Worm (Caenorhabditis elegans) whole organism, late embryonic: ENCODE measurements around the gene ttr-43.

ENCODE experiments used
- C08G9.2 ChIP-seq: sonication (generic microtip); optimal IDR thresholded peaks from 2 replicates; lab custom pipeline; 2016; ENCODE audit warnings: mild to moderate bottlenecking, missing genetic modification characterization, moderate library complexity, missing compliant biosample characterization
- K09A11.1 ChIP-seq: sonication (generic microtip); optimal IDR thresholded peaks from 2 replicates; lab custom pipeline; 2017; ENCODE audit warnings: antibody characterized with exemption, mild to moderate bottlenecking, missing genetic modification characterization, missing compliant biosample characterization; ENCODE audit not compliant: insufficient read depth
- T23F11.4 ChIP-seq: fragments of 200-800 bp; sonication (Bioruptor generic); optimal IDR thresholded peaks from 2 replicates; lab custom pipeline; 2018; ENCODE audit warnings: mild to moderate bottlenecking, missing genetic modification characterization, missing compliant biosample characterization
- ceh-22 ChIP-seq: sonication (generic microtip); optimal IDR thresholded peaks from 2 replicates; lab custom pipeline; 2017; ENCODE audit warnings: missing biosample characterization, missing genetic modification characterization
- ceh-24 ChIP-seq: sonication (generic microtip); optimal IDR thresholded peaks from 2 replicates; lab custom pipeline; 2016; ENCODE audit warnings: mild to moderate bottlenecking, missing genetic modification characterization, missing compliant biosample characterization
- ceh-31 ChIP-seq: sonication (generic microtip); optimal IDR thresholded peaks from 2 replicates; lab custom pipeline; 2016; ENCODE audit warnings: missing genetic modification characterization, missing compliant biosample characterization
- ceh-34 ChIP-seq: sonication (generic microtip); optimal IDR thresholded peaks from 2 replicates; lab custom pipeline; 2016; ENCODE audit warnings: mild to moderate bottlenecking, missing genetic modification characterization, missing compliant biosample characterization
- ceh-6 ChIP-seq: fragments of 200-800 bp; sonication (Bioruptor generic); optimal IDR thresholded peaks from 2 replicates; lab custom pipeline; 2018; ENCODE audit warnings: mild to moderate bottlenecking, missing genetic modification characterization, missing compliant biosample characterization
- dve-1 ChIP-seq: sonication (generic microtip); optimal IDR thresholded peaks from 2 replicates; lab custom pipeline; 2017; ENCODE audit warnings: antibody characterized with exemption, mild to moderate bottlenecking, missing genetic modification characterization, missing compliant biosample characterization
- elt-4 ChIP-seq: sonication (generic microtip); optimal IDR thresholded peaks from 2 replicates; lab custom pipeline; 2016; ENCODE audit warnings: missing genetic modification characterization, missing compliant biosample characterization
- ets-4 ChIP-seq: sonication (generic microtip); optimal IDR thresholded peaks from 2 replicates; lab custom pipeline; 2016; ENCODE audit warnings: missing genetic modification characterization, missing compliant biosample characterization
- eyg-1 ChIP-seq: sonication (generic microtip); optimal IDR thresholded peaks from 2 replicates; lab custom pipeline; 2016; ENCODE audit warnings: missing genotype, missing genetic modification characterization, missing compliant biosample characterization
- fax-1 ChIP-seq: sonication (generic microtip); optimal IDR thresholded peaks from 2 replicates; lab custom pipeline; 2016; ENCODE audit warnings: missing genotype, missing genetic modification characterization, missing compliant biosample characterization
- fkh-6 ChIP-seq: sonication (generic microtip); optimal IDR thresholded peaks from 2 replicates; lab custom pipeline; 2016; ENCODE audit warnings: missing genetic modification characterization, missing compliant biosample characterization
- gmeb-2 ChIP-seq: sonication (generic microtip); optimal IDR thresholded peaks from 2 replicates; lab custom pipeline; 2016; ENCODE audit warnings: missing genetic modification characterization, inconsistent platforms, missing compliant biosample characterization
- hlh-13 ChIP-seq: fragments of 200-800 bp; sonication (Bioruptor generic); optimal IDR thresholded peaks from 2 replicates; lab custom pipeline; 2018; ENCODE audit warnings: mild to moderate bottlenecking, missing genetic modification characterization, missing compliant biosample characterization
- mec-3 ChIP-seq: sonication (generic microtip); optimal IDR thresholded peaks from 2 replicates; lab custom pipeline; 2016; ENCODE audit warnings: borderline replicate concordance, missing genetic modification characterization, missing compliant biosample characterization
- nfya-1 ChIP-seq: sonication (generic microtip); optimal IDR thresholded peaks from 2 replicates; lab custom pipeline; 2017; ENCODE audit warnings: missing genetic modification characterization, mild to moderate bottlenecking, missing compliant biosample characterization, antibody characterized with exemption, moderate library complexity
- nhr-232 ChIP-seq: sonication (generic microtip); optimal IDR thresholded peaks from 2 replicates; lab custom pipeline; 2016; ENCODE audit warnings: missing genetic modification characterization, missing compliant biosample characterization
- odd-2 ChIP-seq: sonication (generic microtip); optimal IDR thresholded peaks from 2 replicates; lab custom pipeline; 2017; ENCODE audit warnings: antibody characterized with exemption, mild to moderate bottlenecking, missing genetic modification characterization, missing compliant biosample characterization
- pag-3 ChIP-seq: sonication (generic microtip); optimal IDR thresholded peaks from 2 replicates; lab custom pipeline; 2016; ENCODE audit warnings: missing compliant biosample characterization, missing genetic modification characterization, borderline replicate concordance
- pax-1 ChIP-seq: fragments of 150-350 bp; optimal IDR thresholded peaks from 2 replicates; lab custom pipeline; 2014; ENCODE audit warnings: missing biosample characterization, missing genetic modification characterization
- pha-2 ChIP-seq: sonication (generic microtip); optimal IDR thresholded peaks from 2 replicates; lab custom pipeline; 2017; ENCODE audit warnings: mild to moderate bottlenecking, missing genetic modification characterization, missing compliant biosample characterization
- pqm-1 ChIP-seq: sonication (generic microtip); optimal IDR thresholded peaks from 2 replicates; lab custom pipeline; 2016; ENCODE audit warnings: missing genetic modification characterization, missing compliant biosample characterization
- pros-1 ChIP-seq: fragments of 150-350 bp; optimal IDR thresholded peaks from 2 replicates; lab custom pipeline; 2014; ENCODE audit warnings: missing biosample characterization, missing genetic modification reagents, missing genetic modification characterization
- ref-2 ChIP-seq: sonication (generic microtip); optimal IDR thresholded peaks from 2 replicates; lab custom pipeline; 2016; ENCODE audit warnings: missing genetic modification characterization, missing compliant biosample characterization
- rnt-1 ChIP-seq: sonication (generic microtip); optimal IDR thresholded peaks from 2 replicates; lab custom pipeline; 2016; ENCODE audit warnings: missing genetic modification characterization, missing compliant biosample characterization
- sdc-2 ChIP-seq: sonication (generic microtip); optimal IDR thresholded peaks from 2 replicates; lab custom pipeline; 2016; ENCODE audit warnings: missing genotype, missing genetic modification characterization, missing compliant biosample characterization
- sox-4 ChIP-seq: sonication (generic microtip); optimal IDR thresholded peaks from 2 replicates; lab custom pipeline; 2017; ENCODE audit warnings: mild to moderate bottlenecking, missing genetic modification characterization, inconsistent platforms, missing compliant biosample characterization
- tbx-7 ChIP-seq: sonication (generic microtip); optimal IDR thresholded peaks from 2 replicates; lab custom pipeline; 2016; ENCODE audit warnings: missing genotype, missing genetic modification characterization, missing compliant biosample characterization
- ttx-3 ChIP-seq: sonication (generic microtip); optimal IDR thresholded peaks from 2 replicates; lab custom pipeline; 2016; ENCODE audit warnings: missing genetic modification reagents, missing genetic modification characterization, missing compliant biosample characterization
- unc-42 ChIP-seq: sonication (generic microtip); optimal IDR thresholded peaks from 2 replicates; lab custom pipeline; 2016; ENCODE audit warnings: missing genotype, missing genetic modification characterization, missing compliant biosample characterization
- unc-55 ChIP-seq: sonication (generic microtip); optimal IDR thresholded peaks from 2 replicates; lab custom pipeline; 2017; ENCODE audit warnings: missing biosample characterization, missing genetic modification reagents, missing genetic modification characterization
- unc-86 ChIP-seq: sonication (generic microtip); optimal IDR thresholded peaks from 2 replicates; lab custom pipeline; 2016; ENCODE audit warnings: missing genetic modification characterization, missing compliant biosample characterization
- ztf-16 ChIP-seq: sonication (generic microtip); optimal IDR thresholded peaks from 2 replicates; lab custom pipeline; 2017; ENCODE audit warnings: missing genetic modification characterization, missing compliant biosample characterization

Gene ttr-43

DNA sequence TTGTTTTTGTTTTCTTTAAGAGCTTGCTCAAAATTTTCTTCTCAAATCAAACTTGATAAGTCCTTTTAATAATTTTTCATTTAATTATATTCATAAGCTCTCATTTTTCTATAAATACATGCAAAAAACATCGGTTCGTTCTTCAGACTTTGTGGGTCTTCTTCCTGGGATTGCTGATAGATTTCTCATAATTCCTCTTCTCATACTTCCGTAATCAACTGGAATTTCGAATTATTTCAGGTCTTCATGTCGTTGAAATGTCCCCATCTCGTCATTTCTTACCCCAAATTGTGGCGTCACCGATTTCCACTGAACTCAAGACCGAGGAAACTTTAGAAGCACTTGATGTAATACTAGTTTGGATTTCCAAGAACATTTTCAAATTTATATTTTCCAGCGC lies 25.6 kb downstream of the ttr-43 start:
- no peak for TF ChIP-seq ceh-22

- TF ChIP-seq fkh-6 (tag; lab: Kevin White, UChicago) (no peak), unc-42 (tag; lab: Kevin White, UChicago) (no peak), pha-2 (tag; lab: Kevin White, UChicago) (no peak), ceh-22 (no peak), ref-2 (tag; lab: Kevin White, UChicago) (no peak), unc-86 (tag; lab: Kevin White, UChicago) (no peak), rnt-1 (tag; lab: Kevin White, UChicago) (no peak), mec-3 (tag; lab: Kevin White, UChicago) (no peak), T23F11.4 (GFP tag; lab: Kevin White, UChicago) (no peak)
- TF ChIP-seq, all 69 proteins: peak for 0
These were observed 27.3 kb downstream of the ttr-43 start, which contains the start of gene mrps-5 for ce11 chrV:12563187-12563586. Gene mrps-5 (plus strand): TSS chrV:12563487.

DNA sequence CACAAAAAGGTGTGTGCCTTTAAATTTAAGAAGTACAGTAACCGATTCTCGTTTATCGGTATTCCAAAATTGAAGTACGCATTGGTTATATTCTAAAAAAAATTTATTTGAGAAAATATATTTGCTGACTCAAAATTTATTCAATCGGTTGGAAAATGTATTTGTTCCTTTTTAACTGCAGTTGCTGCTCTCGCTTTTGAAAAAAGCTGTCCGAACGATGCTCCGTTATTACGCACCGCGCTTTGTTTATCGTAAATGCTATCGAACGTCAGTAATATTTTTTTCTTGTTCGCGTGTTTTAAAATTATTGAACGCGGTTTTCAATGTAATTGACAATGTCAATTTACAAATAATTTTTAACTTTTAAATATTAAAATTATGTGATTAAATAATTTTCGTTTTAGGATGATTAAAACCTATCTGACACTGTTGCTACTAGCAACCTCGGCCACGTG lies 30.1 kb downstream of the ttr-43 start, which contains the start of gene sel-1:
TSS of gene sel-1 (plus strand) at position 405 of the 455 bp plus-strand sequence.
- TF ChIP-seq pqm-1 (tag; lab: Kevin White, UChicago), result no peak
- TF ChIP-seq, all 69 proteins: peak for 0

- no peak for TF ChIP-seq ceh-34
- TF ChIP-seq nhr-232, result no peak
- no peak for TF ChIP-seq hlh-13 (GFP tag; lab: Kevin White, UChicago)
- TF ChIP-seq ceh-31, result no peak
- no peak for TF ChIP-seq eyg-1
- no peak for TF ChIP-seq nfya-1 (tag; lab: Kevin White, UChicago)
- no peak for TF ChIP-seq sox-4 (tag; lab: Kevin White, UChicago)
- TF ChIP-seq pros-1 (tag; lab: Kevin White, UChicago), result no peak
- no peak for TF ChIP-seq gmeb-2 (tag; lab: Kevin White, UChicago)
- TF ChIP-seq ceh-22, result no peak
- TF ChIP-seq ets-4 (tag; lab: Kevin White, UChicago), result no peak
These were observed 33.6 kb downstream of the ttr-43 start for ce11 chrV:12556904-12557303.

- TF ChIP-seq ceh-22, result no peak
- TF ChIP-seq tbx-7 (tag; lab: Kevin White, UChicago), result no peak
These were observed 34.6 kb downstream of the ttr-43 start for ce11 chrV:12555872-12556271.

ce11 chrV:12554172-12555031 lies 36.1 kb downstream of the ttr-43 start:
- no peak for TF ChIP-seq nfya-1 (tag; lab: Kevin White, UChicago)

ce11 chrV:12553286-12553725 lies 37.2 kb downstream of the ttr-43 start:
- TF ChIP-seq K09A11.1 (tag; lab: Kevin White, UChicago) (no peak), T23F11.4 (GFP tag; lab: Kevin White, UChicago) (no peak)

DNA sequence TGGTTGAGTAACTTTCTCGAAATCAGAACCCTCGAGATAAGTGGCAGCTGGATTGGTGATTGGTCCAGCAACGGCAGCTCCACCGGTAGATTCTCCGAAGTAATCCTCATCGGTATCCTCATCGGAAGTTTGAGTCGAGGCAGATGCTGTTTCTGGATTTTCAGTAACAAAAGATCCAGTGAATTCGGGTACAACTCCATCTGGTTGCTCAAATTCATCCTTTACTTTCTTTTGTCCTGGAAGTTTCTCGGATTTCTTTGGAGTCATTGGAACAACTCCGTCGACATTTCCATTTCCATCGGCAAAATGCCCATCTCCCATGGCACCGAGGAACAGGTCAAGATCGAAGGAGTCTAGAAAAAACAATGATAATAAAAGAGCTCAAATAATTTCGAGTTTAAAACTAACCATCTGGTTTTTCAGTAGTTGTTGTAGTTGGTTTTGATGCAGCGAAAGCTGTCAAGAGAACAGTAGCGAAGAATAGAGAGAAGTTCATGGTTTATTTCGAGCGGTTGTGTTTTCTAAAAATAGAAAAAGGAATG lies 37.8 kb downstream of the ttr-43 start, which contains the start of gene F45D3.4:
TSS of gene F45D3.4 (minus strand) at position 521 of the 542 bp plus-strand sequence.
- TF ChIP-seq ceh-24, result no peak
- TF ChIP-seq elt-4 (tag; lab: Kevin White, UChicago), result no peak
- no peak for TF ChIP-seq ceh-6 (GFP tag; lab: Kevin White, UChicago)
- TF ChIP-seq ref-2 (tag; lab: Kevin White, UChicago), result no peak
- no peak for TF ChIP-seq odd-2 (tag; lab: Kevin White, UChicago)
- TF ChIP-seq sdc-2, result no peak
- TF ChIP-seq pag-3 (tag; lab: Kevin White, UChicago), result no peak
- no peak for TF ChIP-seq fax-1 (tag; lab: Kevin White, UChicago)
- TF ChIP-seq unc-55 (GFP tag; lab: Kevin White, UChicago), result no peak
- TF ChIP-seq C08G9.2 (tag; lab: Kevin White, UChicago), result no peak
- TF ChIP-seq ets-4 (tag; lab: Kevin White, UChicago), result no peak
- no peak for TF ChIP-seq ttx-3
- no peak for TF ChIP-seq ztf-16
- no peak for TF ChIP-seq pax-1 (tag; lab: Kevin White, UChicago)
- no peak for TF ChIP-seq unc-86 (tag; lab: Kevin White, UChicago)
- no peak for TF ChIP-seq dve-1 (tag; lab: Kevin White, UChicago)
- TF ChIP-seq rnt-1 (tag; lab: Kevin White, UChicago), result no peak
